Worm (Caenorhabditis elegans): ENCODE data around the gene maph-1.3.

The maph-1.3 gene

DNA sequence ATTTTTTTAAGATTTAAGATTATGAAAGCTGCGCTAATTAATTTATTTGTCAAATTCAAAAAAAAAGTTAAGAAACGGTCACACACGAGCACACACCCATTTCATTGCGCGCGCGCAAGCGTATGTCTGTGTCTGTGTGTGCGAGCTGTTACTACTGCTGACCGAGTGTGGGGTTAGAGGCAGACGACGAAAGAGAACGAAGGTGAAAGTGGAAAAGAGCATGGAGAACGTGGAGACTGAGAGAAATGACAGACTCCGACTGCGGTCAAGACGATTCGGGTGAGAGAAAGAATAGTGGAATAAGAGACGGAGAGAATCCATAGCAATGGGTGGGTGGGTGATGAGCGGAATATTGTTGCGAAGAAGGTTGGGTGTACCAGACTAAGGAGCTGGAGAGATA, 24.6 kb upstream of the maph-1.3 start:
- TF ChIP-seq nhr-129 (tag; optimal IDR thresholded peaks at IDR 0.05) (peak; percentile 89), unc-62 (GFP tag; optimal IDR thresholded peaks at IDR 0.05) (no peak), elt-1 (tag; optimal IDR thresholded peaks at IDR 0.05) (no peak), mbf-1 (tag; optimal IDR thresholded peaks at IDR 0.05) (no peak), sma-3 (GFP tag; optimal IDR thresholded peaks at IDR 0.05) (peak; percentile 63), dmd-4 (tag; optimal IDR thresholded peaks at IDR 0.05) (no peak), gmeb-1 (tag; optimal IDR thresholded peaks at IDR 0.05) (peak; percentile 8), mdl-1 (tag; optimal IDR thresholded peaks at IDR 0.05) (peak; percentile 30 to 76), nhr-23 (tag; optimal IDR thresholded peaks at IDR 0.05) (no peak), lin-11 (tag; optimal IDR thresholded peaks at IDR 0.05) (no peak), elt-3 (tag; optimal IDR thresholded peaks at IDR 0.05) (no peak), egl-27 (tag; optimal IDR thresholded peaks at IDR 0.05) (peak; percentile 21), nhr-6 (tag; optimal IDR thresholded peaks at IDR 0.05) (no peak), snpc-4 (tag; optimal IDR thresholded peaks at IDR 0.05) (no peak), peb-1 (tag; optimal IDR thresholded peaks at IDR 0.05) (no peak), lin-13 (GFP tag; optimal IDR thresholded peaks at IDR 0.05) (no peak), sem-4 (tag; optimal IDR thresholded peaks at IDR 0.05) (peak; percentile 54), crh-2 (tag; optimal IDR thresholded peaks at IDR 0.05) (peak; percentile 64), lsy-2 (tag; optimal IDR thresholded peaks at IDR 0.05) (peak; percentile 1 to 73), C34F6.9 (tag; optimal IDR thresholded peaks at IDR 0.05) (peak; percentile 83), nhr-10 (tag; optimal IDR thresholded peaks at IDR 0.05) (no peak), blmp-1 (tag; optimal IDR thresholded peaks at IDR 0.05; ENCODE audit: insufficient read depth) (peak; percentile 97), ceh-16 (tag; optimal IDR thresholded peaks at IDR 0.05) (peak; percentile 56), F13H6.1 (tag; optimal IDR thresholded peaks at IDR 0.05) (peak; percentile 82), nhr-25 (tag; optimal IDR thresholded peaks at IDR 0.05) (peak; percentile 63), alr-1 (tag; optimal IDR thresholded peaks at IDR 0.05) (no peak), zag-1 (tag; optimal IDR thresholded peaks at IDR 0.05) (peak; percentile 0), ceh-82 (tag; optimal IDR thresholded peaks at IDR 0.05) (no peak), ztf-4 (tag; optimal IDR thresholded peaks at IDR 0.05) (no peak), nhr-21 (tag; optimal IDR thresholded peaks at IDR 0.05) (no peak), R02D3.7 (tag; optimal IDR thresholded peaks at IDR 0.05) (no peak), skn-1 (tag; optimal IDR thresholded peaks at IDR 0.05) (no peak), ZK546.5 (tag; optimal IDR thresholded peaks at IDR 0.05) (no peak), aly-2 (tag; optimal IDR thresholded peaks at IDR 0.05) (no peak), lin-39 (tag; optimal IDR thresholded peaks at IDR 0.05) (no peak), unc-55 (GFP tag; optimal IDR thresholded peaks at IDR 0.05) (peak; percentile 63), sma-9 (GFP tag; optimal IDR thresholded peaks at IDR 0.05) (no peak), sma-9 (tag; optimal IDR thresholded peaks at IDR 0.05) (no peak), mab-5 (tag; optimal IDR thresholded peaks at IDR 0.05) (no peak), nhr-11 (tag; optimal IDR thresholded peaks at IDR 0.05) (no peak), ztf-1 (GFP tag; conservative IDR thresholded peaks at IDR 0.05) (no peak), nhr-237 (tag; optimal IDR thresholded peaks at IDR 0.05) (no peak), fos-1 (tag; optimal IDR thresholded peaks at IDR 0.05) (peak; percentile 81), nhr-77 (tag; optimal IDR thresholded peaks at IDR 0.05) (no peak), ama-1 (optimal IDR thresholded peaks at IDR 0.05) (no peak), nhr-12 (tag; optimal IDR thresholded peaks at IDR 0.05) (no peak), unc-39 (tag; optimal IDR thresholded peaks at IDR 0.05) (no peak), ztf-11 (tag; optimal IDR thresholded peaks at IDR 0.05) (no peak), Y55F3AM.14 (GFP tag; optimal IDR thresholded peaks at IDR 0.05) (no peak)

Data from whole organism, L2 larva.